Fruit fly (Drosophila melanogaster): ENCODE measurements around the gene CG11983.

Gene CG11983

dm6 chr3R:9003600-9004223 is 4.4 kb upstream of the CG11983 start, which contains the start of the genes CG31100 and CG11980 (continued):
- no peak for TF ChIP-seq Atf6 (GFP tag; IDR thresholded peaks at IDR 0.05)
- no peak for TF ChIP-seq dysf (GFP tag; IDR thresholded peaks at IDR 0.05)
- peak; percentile 77 for TF ChIP-seq trem (tag; optimal IDR thresholded peaks at IDR 0.05)
- TF ChIP-seq CG34422 (GFP tag; IDR thresholded peaks at IDR 0.05), result no peak
- no peak for TF ChIP-seq chn (GFP tag; optimal IDR thresholded peaks at IDR 0.05)
- no peak for TF ChIP-seq ranshi (GFP tag; IDR thresholded peaks at IDR 0.05)
- no peak for TF ChIP-seq CG31365 (tag; optimal IDR thresholded peaks at IDR 0.05)
- TF ChIP-seq jumu (GFP tag; optimal IDR thresholded peaks at IDR 0.05), result no peak
- TF ChIP-seq dati (GFP tag; IDR thresholded peaks at IDR 0.05), result no peak
- TF ChIP-seq Sox102F (GFP tag; optimal IDR thresholded peaks at IDR 0.05), result no peak
- no peak for TF ChIP-seq jigr1 (GFP tag; IDR thresholded peaks at IDR 0.05)
- TF ChIP-seq otp (GFP tag; IDR thresholded peaks at IDR 0.05), result no peak
- no peak for TF ChIP-seq Vsx1 (GFP tag; optimal IDR thresholded peaks at IDR 0.05)
- TF ChIP-seq CG34376 (GFP tag; optimal IDR thresholded peaks at IDR 0.05), result no peak
- TF ChIP-seq HLH3B (GFP tag; IDR thresholded peaks at IDR 0.05), result no peak
- no peak for TF ChIP-seq mam (GFP tag; optimal IDR thresholded peaks at IDR 0.05)
- TF ChIP-seq luna (GFP tag; optimal IDR thresholded peaks at IDR 0.05), result no peak
- TF ChIP-seq CrebB (tag; optimal IDR thresholded peaks at IDR 0.05), result no peak
- TF ChIP-seq CG6765 (GFP tag; optimal IDR thresholded peaks at IDR 0.05), result no peak
- TF ChIP-seq zfh1 (GFP tag; IDR thresholded peaks at IDR 0.05), result no peak
- TF ChIP-seq Awh (GFP tag; IDR thresholded peaks at IDR 0.05), result no peak
- no peak for TF ChIP-seq CG1024 (GFP tag; IDR thresholded peaks at IDR 0.05)
- TF ChIP-seq MBD-R2 (GFP tag; IDR thresholded peaks at IDR 0.05), result peak; percentile 46
- no peak for TF ChIP-seq CG17568 (GFP tag; optimal IDR thresholded peaks at IDR 0.05)
- TF ChIP-seq CG31224 (GFP tag; IDR thresholded peaks at IDR 0.05), result no peak
- TF ChIP-seq trh (GFP tag; optimal IDR thresholded peaks at IDR 0.05), result no peak
- no peak for TF ChIP-seq ftz-f1 (GFP tag; optimal IDR thresholded peaks at IDR 0.05)
- no peak for TF ChIP-seq CG1832 (GFP tag; optimal IDR thresholded peaks at IDR 0.05)
- TF ChIP-seq kay (GFP tag; optimal IDR thresholded peaks at IDR 0.05), result no peak
- TF ChIP-seq nom (GFP tag; optimal IDR thresholded peaks at IDR 0.05), result no peak
- no peak for TF ChIP-seq CG16863 (GFP tag; optimal IDR thresholded peaks at IDR 0.05)
- no peak for TF ChIP-seq onecut (GFP tag; IDR thresholded peaks at IDR 0.05)
- TF ChIP-seq CG17328 (GFP tag; IDR thresholded peaks at IDR 0.05), result no peak
- no peak for TF ChIP-seq CG10147 (GFP tag; optimal IDR thresholded peaks at IDR 0.05)
- no peak for TF ChIP-seq CG2199 (GFP tag; IDR thresholded peaks at IDR 0.05)
- no peak for TF ChIP-seq h (optimal IDR thresholded peaks at IDR 0.05)
- no peak for TF ChIP-seq CG6175 (GFP tag; IDR thresholded peaks at IDR 0.05)
- no peak for TF ChIP-seq CG11093 (GFP tag; IDR thresholded peaks at IDR 0.05)
- no peak for TF ChIP-seq CG10462 (GFP tag; optimal IDR thresholded peaks at IDR 0.05)
- TF ChIP-seq CG12942 (GFP tag; optimal IDR thresholded peaks at IDR 0.05), result no peak
- 0 out of 4 replicates have a peak, but pooled peaks have one; percentile 30 for TF ChIP-seq chinmo (GFP tag; IDR thresholded peaks at IDR 0.05; ENCODE audit: partially characterized antibody)
- TF ChIP-seq scrt (GFP tag; optimal IDR thresholded peaks at IDR 0.05), result no peak
- TF ChIP-seq Lhr (GFP tag; optimal IDR thresholded peaks at IDR 0.05), result peak; percentile 70
- peak; percentile 18 for TF ChIP-seq NC2β (GFP tag; optimal IDR thresholded peaks at IDR 0.05)
- no peak for TF ChIP-seq chif (GFP tag; optimal IDR thresholded peaks at IDR 0.05)
- TF ChIP-seq Deaf1 (tag; optimal IDR thresholded peaks at IDR 0.05), result no peak
- no peak for TF ChIP-seq CG7839 (tag; optimal IDR thresholded peaks at IDR 0.05)
- no peak for TF ChIP-seq gce (GFP tag; IDR thresholded peaks at IDR 0.05)
- TF ChIP-seq Ptx1 (GFP tag; IDR thresholded peaks at IDR 0.05), result no peak
- no peak for TF ChIP-seq CG10565 (GFP tag; optimal IDR thresholded peaks at IDR 0.05)
- TF ChIP-seq pros (GFP tag; optimal IDR thresholded peaks at IDR 0.05), result no peak
- TF ChIP-seq CG4404 (GFP tag; IDR thresholded peaks at IDR 0.05), result no peak
- TF ChIP-seq p53 (GFP tag; optimal IDR thresholded peaks at IDR 0.05), result no peak

Measured in whole organism, embryonic.